Comparison of ENCODE assay signal across 2 fruit fly cellular contexts in the genomic region with DNA sequence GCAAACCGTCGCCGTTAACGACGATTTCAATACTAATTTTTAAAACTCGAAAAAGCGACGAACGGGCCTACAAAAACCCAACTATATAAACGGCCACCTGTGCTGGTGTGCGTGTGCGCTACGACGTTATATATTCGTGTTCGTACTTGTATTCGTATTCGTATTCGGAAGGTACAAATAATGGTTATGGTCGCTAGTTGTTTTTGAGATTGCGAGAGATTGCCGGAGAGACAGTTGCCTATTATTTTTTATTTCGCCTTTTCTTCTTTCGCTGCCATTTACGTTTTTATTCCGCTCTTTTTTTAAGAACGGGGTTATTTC.
TF ChIP-seq lines count a peak whose summit lies in the region.

No protein-coding gene starts in this region.

- no peak for TF ChIP-seq CTCF in whole organism, embryonic (GFP tag; optimal IDR thresholded peaks at IDR 0.05; lab: Kevin White, UChicago)

TF ChIP-seq in whole organism, adult, 20 proteins besides CTCF, POLR2A, EP300 and RAD21:
- TF ChIP-seq cic (GFP tag; optimal IDR thresholded peaks at IDR 0.05; lab: Kevin White, UChicago), result peak; percentile 30
- no peak for TF ChIP-seq pad (GFP tag; optimal IDR thresholded peaks at IDR 0.05; lab: Kevin White, UChicago)
- no peak for TF ChIP-seq CG5204 (GFP tag; optimal IDR thresholded peaks at IDR 0.05; lab: Kevin White, UChicago)
- peak; percentile 4 for TF ChIP-seq Hr96 (GFP tag; optimal IDR thresholded peaks at IDR 0.05; lab: Kevin White, UChicago)
- no peak for TF ChIP-seq CG33017 (tag; optimal IDR thresholded peaks at IDR 0.05; lab: Kevin White, UChicago)
- no peak for TF ChIP-seq Crg-1 (GFP tag; optimal IDR thresholded peaks at IDR 0.05; lab: Kevin White, UChicago)
- no peak for TF ChIP-seq CG1620 (GFP tag; optimal IDR thresholded peaks at IDR 0.05; lab: Kevin White, UChicago)
- peak; percentile 16 for TF ChIP-seq Mnt (GFP tag; optimal IDR thresholded peaks at IDR 0.05; lab: Kevin White, UChicago)
- TF ChIP-seq CG12768 (GFP tag; optimal IDR thresholded peaks at IDR 0.05; lab: Kevin White, UChicago), result no peak
- TF ChIP-seq CG7045 (GFP tag; optimal IDR thresholded peaks at IDR 0.05; lab: Kevin White, UChicago), result no peak
TF ChIP-seq in whole organism, adult: peak in this region for 3.

TF ChIP-seq in whole organism, embryonic, 481 proteins besides CTCF, POLR2A, EP300 and RAD21:
- TF ChIP-seq inv (GFP tag; IDR thresholded peaks at IDR 0.05; lab: Robert Waterston, UW; ENCODE audit: partially characterized antibody), result 0 out of 2 replicates have a peak, but pooled peaks have one; percentile 20
- peak; percentile 12; the same call in 1 of the 2 replicates for TF ChIP-seq amos (GFP tag; IDR thresholded peaks at IDR 0.05; lab: Robert Waterston, UW; ENCODE audit: partially characterized antibody)
- TF ChIP-seq grn (GFP tag; optimal IDR thresholded peaks at IDR 0.05; lab: Kevin White, UChicago), result peak; percentile 26
- TF ChIP-seq exex (tag; optimal IDR thresholded peaks at IDR 0.05; lab: Kevin White, UChicago), result peak; percentile 7
- no peak for TF ChIP-seq pita (GFP tag; optimal IDR thresholded peaks at IDR 0.05; lab: Kevin White, UChicago)
- TF ChIP-seq gfzf (GFP tag; optimal IDR thresholded peaks at IDR 0.05; lab: Kevin White, UChicago), result peak; percentile 38
- TF ChIP-seq gcm (GFP tag; optimal IDR thresholded peaks at IDR 0.05; lab: Kevin White, UChicago), result no peak
- TF ChIP-seq Fer2 (tag; optimal IDR thresholded peaks at IDR 0.05; lab: Kevin White, UChicago), result no peak
- no peak for TF ChIP-seq CG31365 (tag; optimal IDR thresholded peaks at IDR 0.05; lab: Kevin White, UChicago)
- TF ChIP-seq CG2199 (GFP tag; IDR thresholded peaks at IDR 0.05; lab: Robert Waterston, UW), result 0 out of 3 replicates have a peak, but pooled peaks have one; percentile 6
- no peak for TF ChIP-seq Side (GFP tag; optimal IDR thresholded peaks at IDR 0.05; lab: Kevin White, UChicago)
- TF ChIP-seq Opbp (GFP tag; IDR thresholded peaks at IDR 0.05; lab: Robert Waterston, UW; ENCODE audit: partially characterized antibody), result 0 out of 3 replicates have a peak, but pooled peaks have one; percentile 43
- TF ChIP-seq CG8290 (GFP tag; optimal IDR thresholded peaks at IDR 0.05; lab: Kevin White, UChicago), result peak; percentile 39
- TF ChIP-seq CG8290 (tag; optimal IDR thresholded peaks at IDR 0.05; lab: Kevin White, UChicago), result peak in 1 of 2 experiments; percentile 21
- TF ChIP-seq en (GFP tag; optimal IDR thresholded peaks at IDR 0.05; lab: Kevin White, UChicago), result no peak
- TF ChIP-seq nerfin-2 (GFP tag; IDR thresholded peaks at IDR 0.05; lab: Robert Waterston, UW; ENCODE audit: partially characterized antibody), result 0 out of 2 replicates have a peak, but pooled peaks have one; percentile 44
- 0 out of 2 replicates have a peak, but pooled peaks have one; percentile 27 for TF ChIP-seq Bgb (GFP tag; IDR thresholded peaks at IDR 0.05; lab: Robert Waterston, UW; ENCODE audit: partially characterized antibody)
- peak; percentile 17 for TF ChIP-seq BEAF-32 (GFP tag; optimal IDR thresholded peaks at IDR 0.05; lab: Kevin White, UChicago)
- TF ChIP-seq Trl (optimal IDR thresholded peaks at IDR 0.05; lab: Kevin White, UChicago), result peak in 1 of 2 experiments; percentile 58
- no peak for TF ChIP-seq Trl (GFP tag; optimal IDR thresholded peaks at IDR 0.05; lab: Kevin White, UChicago)
- TF ChIP-seq Deaf1 (tag; optimal IDR thresholded peaks at IDR 0.05; lab: Kevin White, UChicago), result peak; percentile 84
- TF ChIP-seq cg (GFP tag; optimal IDR thresholded peaks at IDR 0.05; lab: Kevin White, UChicago), result peak; percentile 37
- peak; percentile 42; the same call in 1 of the 2 replicates for TF ChIP-seq bbx (GFP tag; IDR thresholded peaks at IDR 0.05; lab: Robert Waterston, UW; ENCODE audit: partially characterized antibody)
- TF ChIP-seq CG6791 (GFP tag; IDR thresholded peaks at IDR 0.05; lab: Robert Waterston, UW; ENCODE audit: partially characterized antibody), result peak; percentile 47; the same call in 1 of the 3 replicates
- no peak for TF ChIP-seq ato (GFP tag; IDR thresholded peaks at IDR 0.05; lab: Robert Waterston, UW; ENCODE audit: partially characterized antibody)
- peak; percentile 31 for TF ChIP-seq CG12769 (tag; optimal IDR thresholded peaks at IDR 0.05; lab: Kevin White, UChicago)
- TF ChIP-seq CG9797 (GFP tag; optimal IDR thresholded peaks at IDR 0.05; lab: Kevin White, UChicago), result peak; percentile 33
- TF ChIP-seq CG8765 (GFP tag; IDR thresholded peaks at IDR 0.05; lab: Robert Waterston, UW), result no peak
- TF ChIP-seq CG13894 (tag; optimal IDR thresholded peaks at IDR 0.05; lab: Kevin White, UChicago), result peak; percentile 100
